Worm (Caenorhabditis elegans) whole organism, young adult: ENCODE data around the gene K03H6.4.
A peak's percentile ranks its signal among the peaks of the same experiment; 100 is the strongest.

Experiments used
- B0019.2 ChIP-seq: fragments of 200-800 bp; sonication (Bioruptor generic); conservative IDR thresholded peaks from 2 replicates; pipeline ENCODE4 v1.3.6; 2022; ENCODE audit warnings: missing genetic modification reagents, missing genetic modification characterization, missing compliant biosample characterization
- B0035.1 ChIP-seq: sonication (generic microtip); optimal IDR thresholded peaks from 2 replicates; lab custom pipeline; 2016; ENCODE audit warnings: missing genetic modification characterization, mild to moderate bottlenecking, missing compliant biosample characterization, missing genotype, missing genetic modification reagents
- C06A6.2 ChIP-seq: fragments of 200-800 bp; sonication (Bioruptor generic); conservative IDR thresholded peaks from 2 replicates; pipeline ENCODE4 v1.3.6; 2022; ENCODE audit warnings: missing genetic modification characterization, missing compliant biosample characterization
- F10E7.11 ChIP-seq: sonication (generic microtip); optimal IDR thresholded peaks from 2 replicates; lab custom pipeline; 2017; ENCODE audit warnings: mild to moderate bottlenecking, missing genetic modification characterization, moderate library complexity, missing compliant biosample characterization
- F22D6.2 ChIP-seq: sonication (generic microtip); optimal IDR thresholded peaks from 2 replicates; lab custom pipeline; 2016; ENCODE audit warnings: mild to moderate bottlenecking, missing genetic modification characterization, missing compliant biosample characterization
- F33H1.4 ChIP-seq: fragments of 200-800 bp; sonication (Bioruptor generic); IDR thresholded peaks from 2 replicates; pipeline ENCODE4 v1.3.6; 2022; ENCODE audit warnings: missing genetic modification reagents, missing genetic modification characterization, missing compliant biosample characterization
- F37B4.10 ChIP-seq: fragments of 200-800 bp; sonication (Bioruptor generic); IDR thresholded peaks from 2 replicates; pipeline ENCODE4 v1.3.6; 2022; ENCODE audit warnings: missing genetic modification characterization, missing compliant biosample characterization
- F39B2.1 ChIP-seq: fragments of 200-800 bp; sonication (Bioruptor generic); IDR thresholded peaks from 2 replicates; pipeline ENCODE4 v1.3.6; 2022; ENCODE audit warnings: missing genetic modification reagents, missing genetic modification characterization, missing compliant biosample characterization
- F55B11.4 ChIP-seq: sonication (generic microtip); optimal IDR thresholded peaks from 2 replicates; lab custom pipeline; 2016; ENCODE audit warnings: missing compliant biosample characterization, missing genetic modification characterization, borderline replicate concordance; ENCODE audit not compliant: insufficient read depth
- F57A8.1 ChIP-seq: fragments of 200-800 bp; sonication (Bioruptor generic); optimal IDR thresholded peaks from 2 replicates; lab custom pipeline; 2018; ENCODE audit warnings: mild to moderate bottlenecking, missing genetic modification characterization, moderate library complexity, missing compliant biosample characterization
- F57C9.4 ChIP-seq: sonication (generic microtip); optimal IDR thresholded peaks from 2 replicates; lab custom pipeline; 2017; ENCODE audit warnings: mild to moderate bottlenecking, missing genetic modification characterization, missing compliant biosample characterization
- K11D2.4 ChIP-seq: fragments of 200-800 bp; sonication (Bioruptor generic); IDR thresholded peaks from 2 replicates; pipeline ENCODE4 v1.3.6; 2022; ENCODE audit warnings: missing genetic modification reagents, missing genetic modification characterization, missing compliant biosample characterization
- Y56A3A.18 ChIP-seq: fragments of 200-800 bp; sonication (Bioruptor generic); IDR thresholded peaks from 2 replicates; pipeline ENCODE4 v1.3.6; 2022; ENCODE audit warnings: missing genetic modification reagents, missing genetic modification characterization, missing compliant biosample characterization
- Y79H2A.3 ChIP-seq: fragments of 200-800 bp; sonication (Bioruptor generic); conservative IDR thresholded peaks from 2 replicates; pipeline ENCODE4 v1.3.6; 2022; ENCODE audit warnings: missing genetic modification reagents, missing genetic modification characterization, missing compliant biosample characterization
- ama-1 ChIP-seq, 3 experiments: fragments of 150-350 bp in 1 of 3; sonication (generic microtip) in 2 of 3; optimal IDR thresholded peaks; 2 replicates each; lab custom pipeline; 2014 to 2018; ENCODE audit warnings: missing biosample characterization in 2 of 3, missing genetic modification characterization in 2 of 3, missing genetic modification reagents in 2 of 3
- aptf-2 ChIP-seq: fragments of 200-800 bp; sonication (Bioruptor generic); conservative IDR thresholded peaks from 2 replicates; pipeline ENCODE4 v1.3.6; 2022; ENCODE audit warnings: missing genetic modification reagents, missing genetic modification characterization, missing compliant biosample characterization
- aptf-3 ChIP-seq: fragments of 200-800 bp; sonication (Bioruptor generic); IDR thresholded peaks from 2 replicates; pipeline ENCODE4 v1.3.6; 2022; ENCODE audit warnings: missing genetic modification characterization, missing compliant biosample characterization
- athp-1 ChIP-seq: sonication (generic microtip); optimal IDR thresholded peaks from 2 replicates; lab custom pipeline; 2017; ENCODE audit warnings: mild to moderate bottlenecking, missing genetic modification characterization, missing compliant biosample characterization
- attf-6 ChIP-seq: fragments of 200-800 bp; sonication (Bioruptor generic); IDR thresholded peaks from 2 replicates; pipeline ENCODE4 v1.3.6; 2022; ENCODE audit warnings: missing genetic modification reagents, missing genetic modification characterization, missing compliant biosample characterization
- ceh-27 ChIP-seq: fragments of 200-800 bp; sonication (Bioruptor generic); optimal IDR thresholded peaks from 2 replicates; lab custom pipeline; 2018; ENCODE audit warnings: mild to moderate bottlenecking, missing genetic modification characterization, moderate library complexity, missing compliant biosample characterization
- ceh-40 ChIP-seq: fragments of 200-800 bp; sonication (Bioruptor generic); IDR thresholded peaks from 2 replicates; pipeline ENCODE4 v1.3.6; 2022; ENCODE audit warnings: missing genetic modification characterization, missing compliant biosample characterization
- ceh-79 ChIP-seq: sonication (generic microtip); optimal IDR thresholded peaks from 2 replicates; lab custom pipeline; 2017; ENCODE audit warnings: mild to moderate bottlenecking, missing genetic modification characterization, missing compliant biosample characterization
- chd-7 ChIP-seq: sonication (generic microtip); optimal IDR thresholded peaks from 2 replicates; lab custom pipeline; 2016; ENCODE audit warnings: mild to moderate bottlenecking, missing genetic modification characterization, moderate library complexity, missing compliant biosample characterization
- dox-1 ChIP-seq: fragments of 200-800 bp; sonication (Bioruptor generic); IDR thresholded peaks from 2 replicates; pipeline ENCODE4 v1.3.6; 2022; ENCODE audit warnings: missing genetic modification reagents, missing genetic modification characterization, missing compliant biosample characterization
- dpl-1 ChIP-seq: fragments of 150-350 bp; optimal IDR thresholded peaks from 2 replicates; lab custom pipeline; 2014; ENCODE audit warnings: missing biosample characterization, missing genetic modification reagents, missing genetic modification characterization
- efl-1 ChIP-seq: fragments of 150-350 bp; optimal IDR thresholded peaks from 2 replicates; lab custom pipeline; 2014; ENCODE audit warnings: missing biosample characterization, missing genetic modification reagents, missing genetic modification characterization
- gei-17 ChIP-seq: fragments of 200-800 bp; sonication (Bioruptor generic); optimal IDR thresholded peaks from 2 replicates; lab custom pipeline; 2018; ENCODE audit warnings: mild to moderate bottlenecking, missing genetic modification characterization, missing compliant biosample characterization
- hlh-26 ChIP-seq: fragments of 200-800 bp; sonication (Bioruptor generic); conservative IDR thresholded peaks from 2 replicates; pipeline ENCODE4 v1.3.6; 2022; ENCODE audit warnings: missing genetic modification reagents, missing genetic modification characterization, missing compliant biosample characterization
- hmg-1.2 ChIP-seq: fragments of 200-800 bp; sonication (Bioruptor generic); IDR thresholded peaks from 2 replicates; pipeline ENCODE4 v1.3.6; 2022; ENCODE audit warnings: missing genetic modification reagents, missing genetic modification characterization, missing compliant biosample characterization
- lin-40 ChIP-seq: sonication (generic microtip); optimal IDR thresholded peaks from 2 replicates; lab custom pipeline; 2016; ENCODE audit warnings: missing genetic modification characterization, mild to moderate bottlenecking, missing compliant biosample characterization, missing genotype, missing genetic modification reagents
- lsl-1 ChIP-seq: fragments of 200-800 bp; sonication (Bioruptor generic); optimal IDR thresholded peaks from 2 replicates; lab custom pipeline; 2018; ENCODE audit warnings: mild to moderate bottlenecking, missing genetic modification characterization, moderate library complexity, missing compliant biosample characterization
- lsy-27 ChIP-seq: sonication (generic microtip); optimal IDR thresholded peaks from 2 replicates; lab custom pipeline; 2017; ENCODE audit warnings: missing genetic modification characterization, mild to moderate bottlenecking, missing compliant biosample characterization, antibody characterized with exemption, missing genotype, borderline replicate concordance; ENCODE audit not compliant: insufficient read depth
- madf-3 ChIP-seq: fragments of 200-800 bp; sonication (Bioruptor generic); IDR thresholded peaks from 2 replicates; pipeline ENCODE4 v1.3.6; 2022; ENCODE audit warnings: missing genetic modification reagents, missing genetic modification characterization, missing compliant biosample characterization
- madf-6 ChIP-seq: fragments of 200-800 bp; sonication (Bioruptor generic); IDR thresholded peaks from 2 replicates; pipeline ENCODE4 v1.3.6; 2022; ENCODE audit warnings: missing genetic modification reagents, missing genetic modification characterization, missing compliant biosample characterization
- madf-8 ChIP-seq: fragments of 200-800 bp; sonication (Bioruptor generic); conservative IDR thresholded peaks from 2 replicates; pipeline ENCODE4 v1.3.6; 2022; ENCODE audit warnings: missing genetic modification reagents, missing genetic modification characterization, missing compliant biosample characterization
- nfya-1 ChIP-seq: sonication (generic microtip); optimal IDR thresholded peaks from 2 replicates; lab custom pipeline; 2017; ENCODE audit warnings: antibody characterized with exemption, missing compliant biosample characterization, missing genetic modification characterization, borderline replicate concordance; ENCODE audit not compliant: insufficient read depth
- nhr-27 ChIP-seq: fragments of 200-800 bp; sonication (Bioruptor generic); optimal IDR thresholded peaks from 2 replicates; lab custom pipeline; 2018; ENCODE audit warnings: mild to moderate bottlenecking, missing genetic modification characterization, moderate library complexity, missing compliant biosample characterization
- nhr-80 ChIP-seq: sonication (generic microtip); optimal IDR thresholded peaks from 2 replicates; lab custom pipeline; 2016; ENCODE audit warnings: missing genetic modification characterization, missing compliant biosample characterization
- rcor-1 ChIP-seq: fragments of 200-800 bp; sonication (Bioruptor generic); IDR thresholded peaks from 2 replicates; pipeline ENCODE4 v1.3.6; 2022; ENCODE audit warnings: missing genetic modification reagents, missing genetic modification characterization, missing compliant biosample characterization
- repo-1 ChIP-seq: sonication (generic microtip); optimal IDR thresholded peaks from 2 replicates; lab custom pipeline; 2017; ENCODE audit warnings: mild to moderate bottlenecking, missing genetic modification characterization, missing compliant biosample characterization
- sea-2 ChIP-seq: fragments of 200-800 bp; sonication (Bioruptor generic); IDR thresholded peaks from 2 replicates; pipeline ENCODE4 v1.3.6; 2022; ENCODE audit warnings: missing genetic modification characterization, missing compliant biosample characterization
- snpc-1.1 ChIP-seq: sonication (generic microtip); optimal IDR thresholded peaks from 2 replicates; lab custom pipeline; 2017; ENCODE audit warnings: missing genetic modification characterization, mild to moderate bottlenecking, missing compliant biosample characterization, antibody characterized with exemption, moderate library complexity, missing genotype, missing genetic modification reagents; ENCODE audit not compliant: insufficient read depth
- snpc-3.4 ChIP-seq: sonication (generic microtip); optimal IDR thresholded peaks from 2 replicates; lab custom pipeline; 2017; ENCODE audit warnings: missing genetic modification characterization, mild to moderate bottlenecking, missing compliant biosample characterization, antibody characterized with exemption, moderate library complexity, missing genotype, missing genetic modification reagents
- somi-1 ChIP-seq: fragments of 200-800 bp; sonication (Bioruptor generic); optimal IDR thresholded peaks from 2 replicates; lab custom pipeline; 2018; ENCODE audit warnings: mild to moderate bottlenecking, missing genetic modification characterization, missing compliant biosample characterization
- unc-62 ChIP-seq: fragments of 150-350 bp; optimal IDR thresholded peaks from 2 replicates; lab custom pipeline; 2014; ENCODE audit warnings: missing biosample characterization, missing genetic modification reagents, missing genetic modification characterization
- xnd-1 ChIP-seq: sonication (generic microtip); optimal IDR thresholded peaks from 2 replicates; lab custom pipeline; 2016; ENCODE audit warnings: missing genotype, missing genetic modification reagents, missing genetic modification characterization, missing compliant biosample characterization
- zfh-2 ChIP-seq: fragments of 200-800 bp; sonication (Bioruptor generic); conservative IDR thresholded peaks from 2 replicates; pipeline ENCODE4 v1.3.6; 2022; ENCODE audit warnings: missing genetic modification reagents, missing genetic modification characterization, missing compliant biosample characterization

Gene K03H6.4

ce11 chrIV:1497448-1497847 lies 23.7 kb downstream of the K03H6.4 start, which contains the start of gene hxk-3 (continued):
- TF ChIP-seq snpc-1.1 (tag; lab: Kevin White, UChicago): no peak
- TF ChIP-seq xnd-1 (tag; lab: Kevin White, UChicago): no peak
- no peak for TF ChIP-seq K11D2.4 (GFP tag; lab: Robert Waterston, UW)
- TF ChIP-seq repo-1 (tag; lab: Kevin White, UChicago): no peak

ce11 chrIV:1496679-1497033 lies 24.5 kb downstream of the K03H6.4 start:
- no peak for TF ChIP-seq F57A8.1 (GFP tag; lab: Kevin White, UChicago)
- no peak for TF ChIP-seq ceh-79 (tag; lab: Kevin White, UChicago)
- TF ChIP-seq rcor-1: no peak
- TF ChIP-seq F33H1.4 (GFP tag; lab: Robert Waterston, UW): peak; percentile 44; the same call in 1 of the 2 replicates
- TF ChIP-seq F10E7.11 (tag; lab: Kevin White, UChicago): no peak
- no peak for TF ChIP-seq madf-3 (GFP tag; lab: Robert Waterston, UW)
- no peak for TF ChIP-seq aptf-3 (GFP tag; lab: Robert Waterston, UW)
- TF ChIP-seq lsl-1 (GFP tag; lab: Kevin White, UChicago): peak; percentile 82
- TF ChIP-seq unc-62 (GFP tag; lab: Kevin White, UChicago): no peak
- no peak for TF ChIP-seq nhr-80 (tag; lab: Kevin White, UChicago)
- no peak for TF ChIP-seq sea-2 (GFP tag; lab: Robert Waterston, UW)
- TF ChIP-seq lsy-27 (tag; lab: Kevin White, UChicago): no peak
- TF ChIP-seq Y79H2A.3 (GFP tag; lab: Robert Waterston, UW): no peak
- no peak for TF ChIP-seq Y56A3A.18
- TF ChIP-seq F57C9.4 (tag; lab: Kevin White, UChicago): no peak
- no peak for TF ChIP-seq F39B2.1 (GFP tag; lab: Robert Waterston, UW)
- no peak for TF ChIP-seq hlh-26 (GFP tag; lab: Robert Waterston, UW)
- TF ChIP-seq lin-40 (tag; lab: Kevin White, UChicago): no peak
- TF ChIP-seq dpl-1 (GFP tag; lab: Kevin White, UChicago): no peak
- peak; percentile 20; the same call in 1 of the 2 replicates for TF ChIP-seq madf-8 (GFP tag; lab: Robert Waterston, UW)
- TF ChIP-seq gei-17: no peak
- peak; percentile 77 for TF ChIP-seq athp-1 (tag; lab: Kevin White, UChicago)
- no peak for TF ChIP-seq C06A6.2 (GFP tag; lab: Robert Waterston, UW)
- TF ChIP-seq ama-1 (optimal IDR thresholded peaks at IDR 0.05; lab: Kevin White, UChicago): no peak
- no peak for TF ChIP-seq ama-1 (GFP tag; optimal IDR thresholded peaks at IDR 0.05; lab: Kevin White, UChicago)
- TF ChIP-seq F22D6.2 (tag; lab: Kevin White, UChicago): no peak
- TF ChIP-seq dox-1 (GFP tag; lab: Robert Waterston, UW): no peak
- TF ChIP-seq F37B4.10 (GFP tag; lab: Robert Waterston, UW): no peak
- no peak for TF ChIP-seq B0035.1 (tag; lab: Kevin White, UChicago)
- TF ChIP-seq nfya-1 (tag; lab: Kevin White, UChicago): no peak
- no peak for TF ChIP-seq aptf-2 (GFP tag; lab: Robert Waterston, UW)
- TF ChIP-seq madf-6 (GFP tag; lab: Robert Waterston, UW): peak; percentile 75
- no peak for TF ChIP-seq hmg-1.2 (GFP tag; lab: Robert Waterston, UW)
- TF ChIP-seq snpc-1.1 (tag; lab: Kevin White, UChicago): no peak
- no peak for TF ChIP-seq chd-7
- TF ChIP-seq B0019.2: no peak
- peak; percentile 19 for TF ChIP-seq snpc-3.4
- no peak for TF ChIP-seq ceh-40 (GFP tag; lab: Robert Waterston, UW)
- no peak for TF ChIP-seq F55B11.4 (tag; lab: Kevin White, UChicago)
- TF ChIP-seq nhr-27: no peak
- no peak for TF ChIP-seq somi-1 (GFP tag; lab: Kevin White, UChicago)
- no peak for TF ChIP-seq efl-1 (GFP tag; lab: Kevin White, UChicago)
- TF ChIP-seq ceh-27 (GFP tag; lab: Kevin White, UChicago): no peak
- TF ChIP-seq xnd-1 (tag; lab: Kevin White, UChicago): peak; percentile 67
- TF ChIP-seq attf-6: no peak
- no peak for TF ChIP-seq zfh-2
